Worm (Caenorhabditis elegans): ENCODE measurements around the gene srt-31.

The srt-31 gene

DNA sequence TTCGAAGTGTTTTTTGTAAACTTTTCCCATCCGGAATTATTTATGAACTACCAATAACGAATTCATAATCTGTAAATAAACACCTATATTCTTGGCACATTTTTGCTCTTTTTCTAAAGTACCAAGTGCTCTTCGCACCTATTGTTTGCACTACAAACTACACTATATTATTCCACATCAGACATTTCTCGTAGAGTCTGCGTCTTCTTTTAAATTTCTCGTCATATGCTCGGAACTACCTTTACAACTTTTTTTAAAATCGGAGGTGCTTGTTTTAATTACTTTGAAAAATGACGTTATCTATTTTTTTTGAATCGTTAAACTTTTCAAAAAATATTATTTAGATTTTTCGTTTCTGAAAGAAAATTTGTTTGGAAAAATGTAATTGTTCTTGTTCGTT, 7.9 kb upstream of the srt-31 start, which contains the start of gene nhr-201:
Gene nhr-201, plus strand, starts transcription at position 29 of the 400 bp plus-strand sequence.
- TF ChIP-seq T07F8.4 (tag; optimal IDR thresholded peaks at IDR 0.05), result no peak
- TF ChIP-seq ztf-28 (GFP tag; IDR thresholded peaks at IDR 0.05), result no peak
- TF ChIP-seq nhr-80 (tag; optimal IDR thresholded peaks at IDR 0.05), result peak; percentile 11

DNA sequence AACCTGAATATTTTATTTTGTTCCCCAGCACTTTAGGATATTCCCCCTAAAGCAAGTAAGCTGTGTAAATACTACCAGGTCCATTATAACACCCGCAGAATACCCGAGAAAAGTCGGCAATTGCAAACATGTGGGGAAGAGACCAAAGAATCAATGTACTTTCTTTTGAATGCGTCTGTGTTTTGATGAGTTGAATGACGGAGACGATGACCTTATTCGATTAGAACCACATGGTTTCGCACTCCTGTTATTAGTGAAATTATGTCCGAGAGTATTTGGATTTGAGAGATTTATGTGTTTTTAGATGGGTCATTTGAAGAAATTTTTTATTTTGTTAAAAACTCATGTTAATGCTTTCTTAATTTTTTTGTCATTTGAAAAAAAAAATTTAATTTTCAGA, 7.3 kb upstream of the srt-31 start:
- TF ChIP-seq him-1 (tag; optimal IDR thresholded peaks at IDR 0.05), result no peak
- no peak for TF ChIP-seq dpl-1 (GFP tag; optimal IDR thresholded peaks at IDR 0.05)
- TF ChIP-seq efl-1 (GFP tag; optimal IDR thresholded peaks at IDR 0.05), result no peak
- no peak for TF ChIP-seq D2030.7 (GFP tag; IDR thresholded peaks at IDR 0.05)
- TF ChIP-seq B0019.2 (GFP tag; conservative IDR thresholded peaks at IDR 0.05), result no peak
- no peak for TF ChIP-seq B0035.1 (tag; optimal IDR thresholded peaks at IDR 0.05)
- TF ChIP-seq let-526 (GFP tag; IDR thresholded peaks at IDR 0.05), result no peak
- TF ChIP-seq lin-26 (GFP tag; IDR thresholded peaks at IDR 0.05), result no peak
- no peak for TF ChIP-seq F52B5.7 (tag; optimal IDR thresholded peaks at IDR 0.05)
- no peak for TF ChIP-seq xnd-1 (tag; optimal IDR thresholded peaks at IDR 0.05)
- TF ChIP-seq F37B4.10 (GFP tag; IDR thresholded peaks at IDR 0.05), result no peak
- no peak for TF ChIP-seq let-607 (tag; optimal IDR thresholded peaks at IDR 0.05)
- no peak for TF ChIP-seq attf-3 (GFP tag; conservative IDR thresholded peaks at IDR 0.05)
- TF ChIP-seq pbrm-1 (GFP tag; IDR thresholded peaks at IDR 0.05), result no peak
- no peak for TF ChIP-seq hmg-20 (GFP tag; IDR thresholded peaks at IDR 0.05)
- TF ChIP-seq ccch-3 (GFP tag; optimal IDR thresholded peaks at IDR 0.05), result no peak
- TF ChIP-seq lsl-1 (GFP tag; optimal IDR thresholded peaks at IDR 0.05), result no peak

DNA sequence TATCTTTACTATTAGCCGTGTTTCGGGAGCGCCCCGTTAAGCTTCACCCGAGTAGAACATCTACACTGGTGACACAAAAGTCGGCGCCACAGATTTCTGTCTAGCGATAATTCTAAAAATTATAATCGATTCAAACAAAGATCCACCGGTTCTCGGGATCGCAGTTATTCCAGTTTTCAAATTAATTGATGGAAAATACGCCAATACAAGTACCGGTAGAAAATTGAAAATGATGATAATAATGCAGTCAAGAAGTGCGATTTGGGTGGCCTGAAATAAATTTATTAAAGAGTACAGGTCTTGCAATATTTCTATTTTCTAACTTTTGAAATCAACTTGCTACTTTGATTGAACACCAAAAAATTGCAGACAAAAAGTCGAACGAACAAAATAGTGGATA, 5.2 kb upstream of the srt-31 start:
- TF ChIP-seq athp-1 (tag; optimal IDR thresholded peaks at IDR 0.05) (no peak), madf-10 (tag; optimal IDR thresholded peaks at IDR 0.05) (no peak), attf-6 (GFP tag; IDR thresholded peaks at IDR 0.05) (no peak), F55B11.4 (tag; optimal IDR thresholded peaks at IDR 0.05; ENCODE audit: borderline replicate concordance, insufficient read depth) (no peak), ets-4 (GFP tag; optimal IDR thresholded peaks at IDR 0.05) (no peak), let-526 (GFP tag; IDR thresholded peaks at IDR 0.05) (no peak), Y95B8A.8 (GFP tag; IDR thresholded peaks at IDR 0.05) (no peak), egl-18 (GFP tag; IDR thresholded peaks at IDR 0.05) (no peak), ceh-27 (GFP tag; optimal IDR thresholded peaks at IDR 0.05) (no peak), hlh-26 (GFP tag; conservative IDR thresholded peaks at IDR 0.05) (no peak), cebp-1 (GFP tag; IDR thresholded peaks at IDR 0.05) (no peak), cebp-1 (tag; optimal IDR thresholded peaks at IDR 0.05) (no peak), pha-4 (tag; optimal IDR thresholded peaks at IDR 0.05) (no peak), snpc-1.3 (tag; optimal IDR thresholded peaks at IDR 0.05; ENCODE audit: insufficient read depth) (no peak), mxl-1 (tag; optimal IDR thresholded peaks at IDR 0.05) (no peak), nhr-27 (tag; optimal IDR thresholded peaks at IDR 0.05) (no peak), F22D6.2 (tag; optimal IDR thresholded peaks at IDR 0.05) (no peak), hmg-1.2 (GFP tag; IDR thresholded peaks at IDR 0.05) (no peak), lin-35 (GFP tag; optimal IDR thresholded peaks at IDR 0.05) (no peak), snpc-1.1 (tag; optimal IDR thresholded peaks at IDR 0.05; ENCODE audit: insufficient read depth) (no peak)
